Worm (Caenorhabditis elegans): ENCODE results near the gene tald-1.

DNA sequence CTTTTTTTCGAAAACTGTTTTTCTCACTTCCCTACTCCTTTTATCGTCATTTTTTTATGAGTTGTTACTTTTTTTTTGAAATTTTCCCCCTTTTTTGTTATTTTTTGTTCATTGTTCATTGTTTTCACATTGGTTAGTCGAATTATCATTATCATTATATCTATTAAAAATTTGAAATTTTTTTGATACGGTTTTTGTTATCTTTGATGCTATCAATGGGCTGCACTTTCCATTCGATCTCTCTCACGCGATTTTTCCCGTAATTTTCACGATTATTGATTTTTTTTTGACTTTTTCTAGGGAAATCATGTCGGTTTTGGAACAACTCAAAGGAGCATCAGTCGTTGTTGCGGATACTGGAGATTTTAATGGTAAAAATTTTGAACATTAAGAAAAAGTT is at the start of gene tald-1:
- TF ChIP-seq sdz-12 (GFP tag; optimal IDR thresholded peaks at IDR 0.05) (no peak), skn-1 (tag; optimal IDR thresholded peaks at IDR 0.05) (no peak)
